Worm (Caenorhabditis elegans) whole organism, young adult: ENCODE measurements around the gene clec-66.

ENCODE experiments used
- C17E4.6 ChIP-seq: fragments of 200-800 bp; sonication (Bioruptor generic); IDR thresholded peaks from 2 replicates; pipeline ENCODE4 v1.3.6; 2022; ENCODE audit warnings: missing genetic modification reagents, missing genetic modification characterization, missing compliant biosample characterization
- D2030.7 ChIP-seq: fragments of 200-800 bp; sonication (Bioruptor generic); IDR thresholded peaks from 2 replicates; pipeline ENCODE4 v1.3.6; 2022; ENCODE audit warnings: missing genetic modification reagents, missing genetic modification characterization, missing compliant biosample characterization
- F33H1.4 ChIP-seq: fragments of 200-800 bp; sonication (Bioruptor generic); IDR thresholded peaks from 2 replicates; pipeline ENCODE4 v1.3.6; 2022; ENCODE audit warnings: missing genetic modification reagents, missing genetic modification characterization, missing compliant biosample characterization
- F37B4.10 ChIP-seq: fragments of 200-800 bp; sonication (Bioruptor generic); IDR thresholded peaks from 2 replicates; pipeline ENCODE4 v1.3.6; 2022; ENCODE audit warnings: missing genetic modification characterization, missing compliant biosample characterization
- F39B2.1 ChIP-seq: fragments of 200-800 bp; sonication (Bioruptor generic); IDR thresholded peaks from 2 replicates; pipeline ENCODE4 v1.3.6; 2022; ENCODE audit warnings: missing genetic modification reagents, missing genetic modification characterization, missing compliant biosample characterization
- F57C9.4 ChIP-seq: sonication (generic microtip); optimal IDR thresholded peaks from 2 replicates; lab custom pipeline; 2017; ENCODE audit warnings: mild to moderate bottlenecking, missing genetic modification characterization, missing compliant biosample characterization
- Y67H2A.10 ChIP-seq: fragments of 200-800 bp; sonication (Bioruptor generic); conservative IDR thresholded peaks from 2 replicates; pipeline ENCODE4 v1.3.6; 2022; ENCODE audit warnings: missing genetic modification reagents, missing genetic modification characterization, missing compliant biosample characterization
- aptf-2 ChIP-seq: fragments of 200-800 bp; sonication (Bioruptor generic); conservative IDR thresholded peaks from 2 replicates; pipeline ENCODE4 v1.3.6; 2022; ENCODE audit warnings: missing genetic modification reagents, missing genetic modification characterization, missing compliant biosample characterization
- aptf-3 ChIP-seq: fragments of 200-800 bp; sonication (Bioruptor generic); IDR thresholded peaks from 2 replicates; pipeline ENCODE4 v1.3.6; 2022; ENCODE audit warnings: missing genetic modification characterization, missing compliant biosample characterization
- attf-3 ChIP-seq: fragments of 200-800 bp; sonication (Bioruptor generic); conservative IDR thresholded peaks from 2 replicates; pipeline ENCODE4 v1.3.6; 2022; ENCODE audit warnings: missing genetic modification reagents, missing genetic modification characterization, missing compliant biosample characterization
- attf-5 ChIP-seq: fragments of 200-800 bp; sonication (Bioruptor generic); optimal IDR thresholded peaks from 2 replicates; lab custom pipeline; 2018; ENCODE audit warnings: mild to moderate bottlenecking, missing genetic modification characterization, missing compliant biosample characterization
- bed-2 ChIP-seq: fragments of 200-800 bp; sonication (Bioruptor generic); IDR thresholded peaks from 2 replicates; pipeline ENCODE4 v1.3.6; 2022; ENCODE audit warnings: missing genetic modification reagents, missing genetic modification characterization, missing compliant biosample characterization
- cebp-1 ChIP-seq, 2 experiments: fragments of 200-800 bp in 1 of 2; sonication (Bioruptor generic) in 1 of 2; sonication (generic microtip) in 1 of 2; IDR thresholded peaks in 1 of 2; optimal IDR thresholded peaks in 1 of 2; 2 replicates each; pipeline versions ENCODE4 v1.3.6 to Lab custom; 2017 to 2022; ENCODE audit warnings: missing compliant biosample characterization in 2 of 2, missing genetic modification characterization in 2 of 2, mild to moderate bottlenecking in 1 of 2, missing genetic modification reagents in 1 of 2, moderate library complexity in 1 of 2
- efl-1 ChIP-seq: fragments of 150-350 bp; optimal IDR thresholded peaks from 2 replicates; lab custom pipeline; 2014; ENCODE audit warnings: missing biosample characterization, missing genetic modification reagents, missing genetic modification characterization
- egrh-3 ChIP-seq: fragments of 200-800 bp; sonication (Bioruptor generic); IDR thresholded peaks from 2 replicates; pipeline ENCODE4 v1.3.6; 2022; ENCODE audit warnings: missing genetic modification reagents, missing genetic modification characterization, missing compliant biosample characterization
- ets-4 ChIP-seq: fragments of 200-800 bp; sonication (Bioruptor generic); optimal IDR thresholded peaks from 2 replicates; lab custom pipeline; 2018; ENCODE audit warnings: mild to moderate bottlenecking, missing genetic modification characterization, missing compliant biosample characterization
- hmg-1.2 ChIP-seq: fragments of 200-800 bp; sonication (Bioruptor generic); IDR thresholded peaks from 2 replicates; pipeline ENCODE4 v1.3.6; 2022; ENCODE audit warnings: missing genetic modification reagents, missing genetic modification characterization, missing compliant biosample characterization
- hsf-1 ChIP-seq: fragments of 200-800 bp; sonication (Bioruptor generic); IDR thresholded peaks from 2 replicates; pipeline ENCODE4 v1.3.6; 2022; ENCODE audit warnings: missing genetic modification reagents, missing genetic modification characterization, missing compliant biosample characterization
- let-607 ChIP-seq, 2 experiments: fragments of 200-800 bp in 1 of 2; sonication (Bioruptor generic) in 1 of 2; sonication (generic microtip) in 1 of 2; optimal IDR thresholded peaks; 2 replicates each; lab custom pipeline; 2016 to 2018; ENCODE audit warnings: mild to moderate bottlenecking in 2 of 2, missing compliant biosample characterization in 2 of 2, missing genetic modification characterization in 2 of 2, moderate library complexity in 2 of 2, missing genotype in 1 of 2
- lsy-27 ChIP-seq: sonication (generic microtip); optimal IDR thresholded peaks from 2 replicates; lab custom pipeline; 2017; ENCODE audit warnings: missing genetic modification characterization, mild to moderate bottlenecking, missing compliant biosample characterization, antibody characterized with exemption, missing genotype, borderline replicate concordance; ENCODE audit not compliant: insufficient read depth
- mel-28 ChIP-seq: sonication (generic microtip); optimal IDR thresholded peaks from 2 replicates; lab custom pipeline; 2016; ENCODE audit warnings: borderline replicate concordance, mild to moderate bottlenecking, missing genetic modification characterization, missing compliant biosample characterization
- nfya-2 ChIP-seq: fragments of 200-800 bp; sonication (Bioruptor generic); IDR thresholded peaks from 2 replicates; pipeline ENCODE4 v1.3.6; 2022; ENCODE audit warnings: missing genetic modification reagents, missing genetic modification characterization, missing compliant biosample characterization
- nhr-80 ChIP-seq: sonication (generic microtip); optimal IDR thresholded peaks from 2 replicates; lab custom pipeline; 2016; ENCODE audit warnings: missing genetic modification characterization, missing compliant biosample characterization
- nhr-90 ChIP-seq: sonication (generic microtip); optimal IDR thresholded peaks from 2 replicates; lab custom pipeline; 2016; ENCODE audit warnings: missing genotype, mild to moderate bottlenecking, missing genetic modification characterization, missing compliant biosample characterization
- rec-8 ChIP-seq, 2 experiments: sonication (generic microtip); optimal IDR thresholded peaks; 2 replicates each; lab custom pipeline; 2016; ENCODE audit warnings: mild to moderate bottlenecking in 2 of 2, missing genetic modification characterization in 2 of 2, missing genetic modification reagents in 2 of 2, missing genotype in 2 of 2, missing biosample characterization in 1 of 2, missing compliant biosample characterization in 1 of 2, moderate library complexity in 1 of 2
- rpc-1 ChIP-seq, 2 experiments: fragments of 150-350 bp in 1 of 2; sonication (generic microtip) in 1 of 2; optimal IDR thresholded peaks; 2 replicates each; lab custom pipeline; 2014 to 2018; ENCODE audit warnings: missing biosample characterization in 1 of 2, missing genetic modification characterization in 1 of 2, missing genetic modification reagents in 1 of 2, missing genotype in 1 of 2
- sdz-38 ChIP-seq: sonication (generic microtip); optimal IDR thresholded peaks from 2 replicates; lab custom pipeline; 2016; ENCODE audit warnings: missing genotype, missing genetic modification characterization, missing compliant biosample characterization
- snpc-1.3 ChIP-seq: sonication (generic microtip); optimal IDR thresholded peaks from 2 replicates; lab custom pipeline; 2017; ENCODE audit warnings: missing genetic modification characterization, mild to moderate bottlenecking, missing compliant biosample characterization, antibody characterized with exemption, moderate library complexity, missing genotype, missing genetic modification reagents; ENCODE audit not compliant: insufficient read depth
- snpc-3.4 ChIP-seq: sonication (generic microtip); optimal IDR thresholded peaks from 2 replicates; lab custom pipeline; 2017; ENCODE audit warnings: missing genetic modification characterization, mild to moderate bottlenecking, missing compliant biosample characterization, antibody characterized with exemption, moderate library complexity, missing genotype, missing genetic modification reagents
- snpc-4 ChIP-seq, 5 experiments: fragments of 150-350 bp in 1 of 5; sonication (generic microtip) in 4 of 5; optimal IDR thresholded peaks; 2 replicates each; lab custom pipeline; 2014 to 2018; ENCODE audit warnings: missing genetic modification characterization in 5 of 5, missing biosample characterization in 3 of 5, antibody characterized with exemption in 2 of 5, mild to moderate bottlenecking in 2 of 5, missing compliant biosample characterization in 2 of 5, missing genotype in 2 of 5, moderate library complexity in 2 of 5, missing genetic modification reagents in 1 of 5
- tbp1 ChIP-seq: fragments of 200-800 bp; sonication (Bioruptor generic); optimal IDR thresholded peaks from 2 replicates; lab custom pipeline; 2018; ENCODE audit warnings: mild to moderate bottlenecking, missing genetic modification characterization, missing compliant biosample characterization
- tbx-9 ChIP-seq: sonication (generic microtip); optimal IDR thresholded peaks from 2 replicates; lab custom pipeline; 2016; ENCODE audit warnings: borderline replicate concordance, missing genetic modification characterization, inconsistent platforms, missing compliant biosample characterization
- tlf-1 ChIP-seq: fragments of 200-800 bp; sonication (Bioruptor generic); optimal IDR thresholded peaks from 2 replicates; lab custom pipeline; 2018; ENCODE audit warnings: mild to moderate bottlenecking, missing genetic modification characterization, missing compliant biosample characterization
- unc-130 ChIP-seq: sonication (generic microtip); optimal IDR thresholded peaks from 2 replicates; lab custom pipeline; 2016; ENCODE audit warnings: missing genetic modification reagents, missing genetic modification characterization, missing compliant biosample characterization
- zfh-2 ChIP-seq: fragments of 200-800 bp; sonication (Bioruptor generic); conservative IDR thresholded peaks from 2 replicates; pipeline ENCODE4 v1.3.6; 2022; ENCODE audit warnings: missing genetic modification reagents, missing genetic modification characterization, missing compliant biosample characterization
- zim-3 ChIP-seq: sonication (generic microtip); optimal IDR thresholded peaks from 2 replicates; lab custom pipeline; 2017; ENCODE audit warnings: mild to moderate bottlenecking, missing genetic modification characterization, moderate library complexity, missing compliant biosample characterization
- ztf-25 ChIP-seq: fragments of 200-800 bp; sonication (Bioruptor generic); IDR thresholded peaks from 2 replicates; pipeline ENCODE4 v1.3.6; 2022; ENCODE audit warnings: missing genetic modification reagents, missing genetic modification characterization, missing compliant biosample characterization
- ztf-3 ChIP-seq: fragments of 200-800 bp; sonication (Bioruptor generic); optimal IDR thresholded peaks from 2 replicates; lab custom pipeline; 2018; ENCODE audit warnings: mild to moderate bottlenecking, missing genetic modification characterization, missing compliant biosample characterization

clec-66 gene

ce11 chrII:12931456-12931923, 27.3 kb downstream of the clec-66 start, which contains the start of gene dct-18:
dct-18 (plus strand) TSS chrII:12931873.
- no peak for TF ChIP-seq D2030.7 (GFP tag; lab: Robert Waterston, UW)
- no peak for TF ChIP-seq ztf-25 (GFP tag; lab: Robert Waterston, UW)
- TF ChIP-seq ets-4 (GFP tag; lab: Kevin White, UChicago) = peak; percentile 1
- TF ChIP-seq let-607 (tag; optimal IDR thresholded peaks at IDR 0.05; lab: Kevin White, UChicago) = peak; percentile 47 to 60
- TF ChIP-seq aptf-2 (GFP tag; lab: Robert Waterston, UW) = no peak
- TF ChIP-seq tbx-9 (tag; lab: Kevin White, UChicago) = no peak
- TF ChIP-seq nhr-80 (tag; lab: Kevin White, UChicago) = peak; percentile 77
- TF ChIP-seq snpc-1.3 (tag; lab: Kevin White, UChicago) = no peak
- TF ChIP-seq nhr-90 = no peak
- TF ChIP-seq F37B4.10 (GFP tag; lab: Robert Waterston, UW) = no peak
- no peak for TF ChIP-seq nfya-2 (GFP tag; lab: Robert Waterston, UW)
- no peak for TF ChIP-seq attf-3 (GFP tag; lab: Robert Waterston, UW)
- no peak for TF ChIP-seq rec-8 (tag; optimal IDR thresholded peaks at IDR 0.05; lab: Kevin White, UChicago)
- no peak for TF ChIP-seq attf-5 (GFP tag; lab: Kevin White, UChicago)
- no peak for TF ChIP-seq tbp1 (GFP tag; lab: Kevin White, UChicago)
- TF ChIP-seq unc-130 (GFP tag; lab: Kevin White, UChicago) = no peak

- TF ChIP-seq tlf-1 (GFP tag; lab: Kevin White, UChicago) = no peak
- TF ChIP-seq lsy-27 (tag; lab: Kevin White, UChicago) = no peak
- TF ChIP-seq F57C9.4 (tag; lab: Kevin White, UChicago) = no peak
- no peak for TF ChIP-seq snpc-1.3 (tag; lab: Kevin White, UChicago)
- no peak for TF ChIP-seq mel-28
- no peak for TF ChIP-seq Y67H2A.10 (GFP tag; lab: Robert Waterston, UW)
Observed at ce11 chrII:12935259-12935658, 31.1 kb downstream of the clec-66 start, which contains the start of gene lips-9. lips-9 (minus strand) TSS chrII:12935359.

ce11 chrII:12939161-12939560, 35.0 kb downstream of the clec-66 start:
- TF ChIP-seq cebp-1 (GFP tag; IDR thresholded peaks at IDR 0.05; lab: Robert Waterston, UW) (no peak), cebp-1 (tag; optimal IDR thresholded peaks at IDR 0.05; lab: Kevin White, UChicago) (peak; percentile 58), snpc-4 (GFP tag; optimal IDR thresholded peaks at IDR 0.05; lab: Kevin White, UChicago) (no peak), snpc-4 (tag; optimal IDR thresholded peaks at IDR 0.05; lab: Kevin White, UChicago) (peak in 1 of 4 experiments; percentile 33), snpc-3.4 (tag; lab: Kevin White, UChicago) (no peak), hmg-1.2 (peak; percentile 38; the same call in 1 of the 2 replicates)

- TF ChIP-seq aptf-3 (GFP tag; lab: Robert Waterston, UW) = no peak
Observed at ce11 chrII:12939801-12940200, 35.6 kb downstream of the clec-66 start, which contains the start of gene arrd-10. arrd-10 (plus strand) TSS chrII:12940101.

ce11 chrII:12942496-12942895, 38.3 kb downstream of the clec-66 start:
- no peak for TF ChIP-seq aptf-2 (GFP tag; lab: Robert Waterston, UW)
- no peak for TF ChIP-seq ztf-3 (GFP tag; lab: Kevin White, UChicago)
- TF ChIP-seq zfh-2 = no peak
- no peak for TF ChIP-seq sdz-38 (tag; lab: Kevin White, UChicago)
- no peak for TF ChIP-seq zim-3
- no peak for TF ChIP-seq C17E4.6 (GFP tag; lab: Robert Waterston, UW)
- no peak for TF ChIP-seq F39B2.1 (GFP tag; lab: Robert Waterston, UW)
- no peak for TF ChIP-seq snpc-3.4 (tag; lab: Kevin White, UChicago)
- TF ChIP-seq rpc-1 (optimal IDR thresholded peaks at IDR 0.05; lab: Kevin White, UChicago) = no peak
- TF ChIP-seq rpc-1 (tag; optimal IDR thresholded peaks at IDR 0.05; lab: Kevin White, UChicago) = no peak
- TF ChIP-seq egrh-3 (GFP tag; lab: Robert Waterston, UW) = no peak
- TF ChIP-seq hsf-1 (GFP tag; lab: Robert Waterston, UW) = no peak
- TF ChIP-seq F33H1.4 = no peak
- TF ChIP-seq D2030.7 (GFP tag; lab: Robert Waterston, UW) = no peak
- no peak for TF ChIP-seq unc-130 (GFP tag; lab: Kevin White, UChicago)
- no peak for TF ChIP-seq bed-2 (GFP tag; lab: Robert Waterston, UW)
- TF ChIP-seq efl-1 (GFP tag; lab: Kevin White, UChicago) = no peak
